Worm (Caenorhabditis elegans): ENCODE measurements around the gene iffb-1.

- TF ChIP-seq mdl-1 (tag; optimal IDR thresholded peaks at IDR 0.05) (no peak), snpc-4 (tag; optimal IDR thresholded peaks at IDR 0.05) (no peak), aly-2 (tag; optimal IDR thresholded peaks at IDR 0.05) (no peak), nhr-23 (tag; optimal IDR thresholded peaks at IDR 0.05) (no peak), alr-1 (tag; optimal IDR thresholded peaks at IDR 0.05) (no peak), elt-3 (tag; optimal IDR thresholded peaks at IDR 0.05) (no peak), lsy-2 (tag; optimal IDR thresholded peaks at IDR 0.05) (no peak), nhr-11 (tag; optimal IDR thresholded peaks at IDR 0.05) (no peak), lin-39 (tag; optimal IDR thresholded peaks at IDR 0.05) (no peak), unc-39 (tag; optimal IDR thresholded peaks at IDR 0.05) (no peak)
These were observed 41.5 kb upstream of the iffb-1 start, which contains the start of gene fbxa-39 for ce11 chrIII:2272732-2273131.

Measured in whole organism, L2 larva.